Fruit fly (Drosophila melanogaster) whole organism, embryonic: Measurements from ENCODE around the gene sff.

ENCODE experiments used
- Aef1 ChIP-seq: fragments of 200-800 bp; sonication (Bioruptor generic); IDR thresholded peaks from 3 replicates; pipeline ENCODE4 v1.3.6; 2022; ENCODE audit warnings: missing biosample characterization, missing genetic modification characterization
- CG10147 ChIP-seq: fragments of 200-800 bp; sonication (Bioruptor generic); optimal IDR thresholded peaks from 2 replicates; lab custom pipeline; 2019; ENCODE audit warnings: missing biosample characterization, mild to moderate bottlenecking, missing genetic modification characterization, moderate library complexity
- CG10431 ChIP-seq: fragments of 200-800 bp; sonication (Bioruptor generic); optimal IDR thresholded peaks from 3 replicates; lab custom pipeline; 2018; ENCODE audit warnings: missing biosample characterization, mild to moderate bottlenecking, missing genetic modification characterization
- CG12155 ChIP-seq: fragments of 200-800 bp; sonication (Bioruptor generic); optimal IDR thresholded peaks from 3 replicates; lab custom pipeline; 2016; ENCODE audit warnings: missing biosample characterization, missing genetic modification characterization
- CG13287 ChIP-seq: fragments of 200-800 bp; sonication (Bioruptor generic); IDR thresholded peaks from 2 replicates; pipeline ENCODE4 v1.3.6; 2022; ENCODE audit warnings: missing biosample characterization, missing genetic modification characterization; ENCODE audit not compliant: partially characterized antibody
- CG13894 ChIP-seq: fragments of 200-800 bp; sonication (Bioruptor generic); optimal IDR thresholded peaks from 3 replicates; lab custom pipeline; 2018; ENCODE audit warnings: missing biosample characterization, mild to moderate bottlenecking, missing genetic modification characterization, moderate library complexity
- CG14710 ChIP-seq: fragments of 200-800 bp; sonication (Bioruptor generic); optimal IDR thresholded peaks from 3 replicates; lab custom pipeline; 2019; ENCODE audit warnings: missing biosample characterization, mild to moderate bottlenecking, missing genetic modification characterization, moderate library complexity
- CG14860 ChIP-seq: fragments of 200-800 bp; sonication (Bioruptor generic); IDR thresholded peaks from 3 replicates; pipeline ENCODE4 v1.3.6; 2022; ENCODE audit warnings: missing biosample characterization, missing genetic modification characterization; ENCODE audit not compliant: partially characterized antibody
- CG15514 ChIP-seq: fragments of 200-800 bp; sonication (Bioruptor generic); optimal IDR thresholded peaks from 3 replicates; lab custom pipeline; 2017; ENCODE audit warnings: missing biosample characterization, missing genetic modification characterization, mild to moderate bottlenecking, moderate library complexity, missing genetic modification reagents
- CG1603 ChIP-seq: fragments of 200-800 bp; sonication (Bioruptor generic); optimal IDR thresholded peaks from 2 replicates; lab custom pipeline; 2019; ENCODE audit warnings: missing biosample characterization, mild to moderate bottlenecking, missing genetic modification characterization, moderate library complexity
- CG16813 ChIP-seq: fragments of 200-800 bp; sonication (Bioruptor generic); IDR thresholded peaks from 3 replicates; pipeline ENCODE4 v1.3.6; 2022; ENCODE audit warnings: missing biosample characterization, missing genetic modification characterization; ENCODE audit not compliant: partially characterized antibody
- CG16815 ChIP-seq: fragments of 200-800 bp; sonication (Bioruptor generic); optimal IDR thresholded peaks from 3 replicates; lab custom pipeline; 2017; ENCODE audit warnings: missing biosample characterization, mild to moderate bottlenecking, missing genetic modification characterization
- CG17829 ChIP-seq: fragments of 200-800 bp; optimal IDR thresholded peaks from 2 replicates; lab custom pipeline; 2019; ENCODE audit warnings: missing biosample characterization, mild to moderate bottlenecking, missing genetic modification characterization, moderate library complexity
- CG18476 ChIP-seq: fragments of 200-800 bp; sonication (Bioruptor generic); optimal IDR thresholded peaks from 2 replicates; lab custom pipeline; 2016; ENCODE audit warnings: missing biosample characterization, mild to moderate bottlenecking, missing genetic modification characterization
- CG2199 ChIP-seq: fragments of 200-800 bp; sonication (Bioruptor generic); IDR thresholded peaks from 3 replicates; pipeline ENCODE4 v1.3.6; 2022; ENCODE audit warnings: missing biosample characterization, missing genetic modification characterization
- CG3995 ChIP-seq: fragments of 200-800 bp; sonication (Bioruptor generic); optimal IDR thresholded peaks from 3 replicates; lab custom pipeline; 2016; ENCODE audit warnings: missing biosample characterization, missing genetic modification characterization
- CG43689 ChIP-seq: fragments of 200-800 bp; sonication (Bioruptor generic); IDR thresholded peaks from 2 replicates; pipeline ENCODE4 v1.3.6; 2022; ENCODE audit warnings: missing biosample characterization, missing genetic modification characterization
- CG6854 ChIP-seq: fragments of 200-800 bp; sonication (Bioruptor generic); optimal IDR thresholded peaks from 3 replicates; lab custom pipeline; 2017; ENCODE audit warnings: missing biosample characterization, mild to moderate bottlenecking, missing genetic modification characterization
- CG7556 ChIP-seq: fragments of 200-800 bp; sonication (Bioruptor generic); optimal IDR thresholded peaks from 2 replicates; lab custom pipeline; 2017; ENCODE audit warnings: missing biosample characterization, mild to moderate bottlenecking, missing genetic modification characterization
- CG8281 ChIP-seq: fragments of 200-800 bp; sonication (Bioruptor generic); optimal IDR thresholded peaks from 2 replicates; lab custom pipeline; 2018; ENCODE audit warnings: missing biosample characterization, mild to moderate bottlenecking, missing genetic modification characterization, moderate library complexity
- CG8388 ChIP-seq: fragments of 200-800 bp; sonication (Bioruptor generic); optimal IDR thresholded peaks from 2 replicates; lab custom pipeline; 2019; ENCODE audit warnings: missing biosample characterization, mild to moderate bottlenecking, missing genetic modification characterization, moderate library complexity
- CG9215 ChIP-seq: fragments of 200-800 bp; sonication (Bioruptor generic); IDR thresholded peaks from 2 replicates; pipeline ENCODE4 v1.3.6; 2022; ENCODE audit warnings: missing biosample characterization, missing genetic modification characterization
- CG9876 ChIP-seq: fragments of 200-800 bp; sonication (Bioruptor generic); optimal IDR thresholded peaks from 2 replicates; lab custom pipeline; 2016; ENCODE audit warnings: missing biosample characterization, missing genetic modification characterization
- CTCF ChIP-seq: fragments of 200-800 bp; sonication (Bioruptor generic); optimal IDR thresholded peaks from 2 replicates; lab custom pipeline; 2017; ENCODE audit warnings: missing biosample characterization, mild to moderate bottlenecking, missing genetic modification characterization, moderate library complexity
- HLH4C ChIP-seq: fragments of 200-800 bp; sonication (Bioruptor generic); IDR thresholded peaks from 3 replicates; pipeline ENCODE4 v1.3.6; 2022; ENCODE audit warnings: missing biosample characterization, missing genetic modification characterization; ENCODE audit not compliant: partially characterized antibody
- HLH54F ChIP-seq: fragments of 200-800 bp; sonication (Bioruptor generic); optimal IDR thresholded peaks from 3 replicates; lab custom pipeline; 2016; ENCODE audit warnings: missing biosample characterization, missing genetic modification characterization
- HLHmδ ChIP-seq: fragments of 200-800 bp; sonication (Bioruptor generic); optimal IDR thresholded peaks from 2 replicates; lab custom pipeline; 2018; ENCODE audit warnings: missing biosample characterization, mild to moderate bottlenecking, missing genetic modification characterization, moderate library complexity
- Hand ChIP-seq: fragments of 200-800 bp; sonication (Bioruptor generic); optimal IDR thresholded peaks from 2 replicates; lab custom pipeline; 2017; ENCODE audit warnings: mild to moderate bottlenecking, missing biosample characterization, missing genetic modification reagents, missing genetic modification characterization
- Lpt ChIP-seq: fragments of >200 bp; optimal IDR thresholded peaks from 2 replicates; lab custom pipeline; 2018; ENCODE audit warnings: missing biosample characterization, missing genetic modification characterization
- NC2α ChIP-seq: fragments of 200-800 bp; sonication (Bioruptor generic); optimal IDR thresholded peaks from 2 replicates; lab custom pipeline; 2016; ENCODE audit warnings: missing biosample characterization, missing genetic modification characterization
- Neu2 ChIP-seq: fragments of 200-800 bp; sonication (Bioruptor generic); optimal IDR thresholded peaks from 3 replicates; lab custom pipeline; 2016; ENCODE audit warnings: missing biosample characterization, missing genetic modification characterization, borderline replicate concordance
- Nf-YA ChIP-seq: fragments of 200-800 bp; sonication (Bioruptor generic); IDR thresholded peaks from 2 replicates; pipeline ENCODE4 v1.3.6; 2022; ENCODE audit warnings: missing biosample characterization, missing genetic modification characterization
- Nf-YC ChIP-seq: fragments of 200-800 bp; optimal IDR thresholded peaks from 3 replicates; lab custom pipeline; 2019; ENCODE audit warnings: missing biosample characterization, mild to moderate bottlenecking, missing genetic modification characterization, moderate library complexity
- Side ChIP-seq: fragments of 200-800 bp; sonication (Bioruptor generic); optimal IDR thresholded peaks from 2 replicates; lab custom pipeline; 2016; ENCODE audit warnings: missing biosample characterization, missing genetic modification characterization
- cad ChIP-seq: fragments of >200 bp; optimal IDR thresholded peaks from 2 replicates; lab custom pipeline; 2017; ENCODE audit warnings: missing biosample characterization, missing genetic modification characterization
- corto ChIP-seq: fragments of 200-800 bp; sonication (Bioruptor generic); optimal IDR thresholded peaks from 2 replicates; lab custom pipeline; 2016; ENCODE audit warnings: missing biosample characterization, mild to moderate bottlenecking, missing genetic modification characterization, moderate library complexity
- croc ChIP-seq: fragments of 200-800 bp; sonication (Bioruptor generic); conservative IDR thresholded peaks from 3 replicates; pipeline ENCODE4 v1.3.6; 2022; ENCODE audit warnings: missing biosample characterization, missing genetic modification characterization
- dimm ChIP-seq: fragments of 200-800 bp; sonication (Bioruptor generic); IDR thresholded peaks from 2 replicates; pipeline ENCODE4 v1.3.6; 2022; ENCODE audit warnings: missing biosample characterization, missing genetic modification characterization
- en ChIP-seq: fragments of 200-800 bp; sonication (Bioruptor generic); optimal IDR thresholded peaks from 2 replicates; lab custom pipeline; 2016; ENCODE audit warnings: missing biosample characterization, missing genetic modification characterization
- gcm2 ChIP-seq: fragments of 200-800 bp; sonication (Bioruptor generic); optimal IDR thresholded peaks from 2 replicates; lab custom pipeline; 2016; ENCODE audit warnings: missing biosample characterization, missing genetic modification characterization
- jigr1 ChIP-seq: fragments of 200-800 bp; sonication (Bioruptor generic); IDR thresholded peaks from 3 replicates; pipeline ENCODE4 v1.3.6; 2022; ENCODE audit warnings: missing biosample characterization, missing genetic modification characterization
- kah ChIP-seq: fragments of 200-800 bp; sonication (Bioruptor generic); optimal IDR thresholded peaks from 2 replicates; lab custom pipeline; 2018; ENCODE audit warnings: missing biosample characterization, mild to moderate bottlenecking, missing genetic modification characterization
- kni ChIP-seq: fragments of 200-800 bp; sonication (Bioruptor generic); optimal IDR thresholded peaks from 3 replicates; lab custom pipeline; 2017; ENCODE audit warnings: mild to moderate bottlenecking, missing biosample characterization, missing genetic modification reagents, missing genetic modification characterization
- knrl ChIP-seq: fragments of 200-800 bp; sonication (Bioruptor generic); IDR thresholded peaks from 3 replicates; pipeline ENCODE4 v1.3.6; 2022; ENCODE audit warnings: missing biosample characterization, missing genetic modification characterization; ENCODE audit not compliant: partially characterized antibody
- salm ChIP-seq: fragments of 200-800 bp; sonication (Bioruptor generic); optimal IDR thresholded peaks from 2 replicates; lab custom pipeline; 2018; ENCODE audit warnings: missing biosample characterization, mild to moderate bottlenecking, missing genetic modification characterization
- stc ChIP-seq: fragments of 200-800 bp; sonication (Bioruptor generic); IDR thresholded peaks from 2 replicates; pipeline ENCODE4 v1.3.6; 2022; ENCODE audit warnings: missing biosample characterization, missing genetic modification characterization
- tap ChIP-seq: fragments of 200-800 bp; optimal IDR thresholded peaks from 3 replicates; lab custom pipeline; 2019; ENCODE audit warnings: missing biosample characterization, mild to moderate bottlenecking, missing genetic modification characterization, moderate library complexity
- tin ChIP-seq: fragments of 200-800 bp; sonication (Bioruptor generic); optimal IDR thresholded peaks from 3 replicates; lab custom pipeline; 2016; ENCODE audit warnings: missing biosample characterization, missing genetic modification characterization
- wek ChIP-seq: fragments of 200-800 bp; sonication (Bioruptor generic); optimal IDR thresholded peaks from 3 replicates; lab custom pipeline; 2018; ENCODE audit warnings: missing biosample characterization, mild to moderate bottlenecking, missing genetic modification characterization, moderate library complexity

Gene sff

dm6 chr3L:15924811-15925437 is at the start of gene sff (continued):
- peak; percentile 76; the same call in 2 of the 3 replicates for TF ChIP-seq jigr1 (GFP tag; lab: Robert Waterston, UW)
- TF ChIP-seq CG6854, result peak; percentile 83
- peak; percentile 73 for TF ChIP-seq CG1603 (tag; lab: Kevin White, UChicago)
- TF ChIP-seq Nf-YC (tag; lab: Kevin White, UChicago), result peak; percentile 80
- TF ChIP-seq knrl (GFP tag; lab: Robert Waterston, UW), result peak; percentile 48; the same call in 1 of the 3 replicates
- peak; percentile 66 for TF ChIP-seq HLH54F (GFP tag; lab: Kevin White, UChicago)
- peak; percentile 27; the same call in 1 of the 3 replicates for TF ChIP-seq CG16813 (GFP tag; lab: Robert Waterston, UW)
- TF ChIP-seq CG8388 (GFP tag; lab: Kevin White, UChicago), result peak; percentile 83
- TF ChIP-seq dimm (GFP tag; lab: Robert Waterston, UW), result peak; percentile 65
- TF ChIP-seq CG18476 (GFP tag; lab: Kevin White, UChicago), result peak; percentile 70
- TF ChIP-seq CG14710 (tag; lab: Kevin White, UChicago), result peak; percentile 91
- peak; percentile 9 for TF ChIP-seq NC2α (GFP tag; lab: Kevin White, UChicago)
- peak; percentile 80 for TF ChIP-seq tap
- TF ChIP-seq Aef1, result peak; percentile 88; the same call in 2 of the 3 replicates
- peak; percentile 52 for TF ChIP-seq kni
- TF ChIP-seq CG9876 (GFP tag; lab: Kevin White, UChicago), result peak; percentile 53
- TF ChIP-seq Lpt, result no peak
- peak; percentile 85 for TF ChIP-seq CG9215
- peak; percentile 66 for TF ChIP-seq CG8281 (tag; lab: Kevin White, UChicago)
- peak; percentile 88 for TF ChIP-seq croc
- TF ChIP-seq Hand (GFP tag; lab: Kevin White, UChicago), result peak; percentile 81
- TF ChIP-seq CG16815 (GFP tag; lab: Kevin White, UChicago), result peak; percentile 90
- peak; percentile 72; the same call in 2 of the 3 replicates for TF ChIP-seq CG2199 (GFP tag; lab: Robert Waterston, UW)
- no peak for TF ChIP-seq CG43689
- TF ChIP-seq CTCF (GFP tag; lab: Kevin White, UChicago), result peak; percentile 56
- TF ChIP-seq CG13287 (GFP tag; lab: Robert Waterston, UW), result peak; percentile 52
- TF ChIP-seq cad (GFP tag; lab: Kevin White, UChicago), result peak; percentile 74
- TF ChIP-seq tin (GFP tag; lab: Kevin White, UChicago), result peak; percentile 90
- peak; percentile 78 for TF ChIP-seq CG12155 (GFP tag; lab: Kevin White, UChicago)
- TF ChIP-seq HLHmδ (GFP tag; lab: Kevin White, UChicago), result peak; percentile 85
- no peak for TF ChIP-seq HLH4C
- TF ChIP-seq CG7556 (GFP tag; lab: Kevin White, UChicago), result peak; percentile 77
- no peak for TF ChIP-seq Neu2 (GFP tag; lab: Kevin White, UChicago)
- peak; percentile 33; the same call in 1 of the 3 replicates for TF ChIP-seq CG14860 (GFP tag; lab: Robert Waterston, UW)
- TF ChIP-seq salm (tag; lab: Kevin White, UChicago), result peak; percentile 79
- TF ChIP-seq wek (GFP tag; lab: Kevin White, UChicago), result peak; percentile 61
- TF ChIP-seq corto (GFP tag; lab: Kevin White, UChicago), result no peak
- peak; percentile 91 for TF ChIP-seq CG17829 (tag; lab: Kevin White, UChicago)
- TF ChIP-seq Side (GFP tag; lab: Kevin White, UChicago), result peak; percentile 38
- peak; percentile 85 for TF ChIP-seq stc
- TF ChIP-seq Nf-YA (GFP tag; lab: Robert Waterston, UW), result peak; percentile 60; the same call in 1 of the 2 replicates
- TF ChIP-seq CG15514 (GFP tag; lab: Kevin White, UChicago), result peak; percentile 75
- peak; percentile 70 for TF ChIP-seq CG13894 (tag; lab: Kevin White, UChicago)
- peak; percentile 41 for TF ChIP-seq gcm2
- TF ChIP-seq en (GFP tag; lab: Kevin White, UChicago), result peak; percentile 33
- TF ChIP-seq CG10147 (GFP tag; lab: Kevin White, UChicago), result peak; percentile 83
- peak; percentile 78 for TF ChIP-seq kah (GFP tag; lab: Kevin White, UChicago)
- TF ChIP-seq CG10431 (GFP tag; lab: Kevin White, UChicago), result peak; percentile 25
- TF ChIP-seq CG3995, result peak; percentile 28
